Fruit fly (Drosophila melanogaster): ENCODE results near the gene Prosalpha4.
A peak's percentile ranks its signal among the peaks of the same experiment; 100 is the strongest.

dm6 chrX:16319558-16319924 lies 43.5 kb downstream of the Prosalpha4 start:
- TF ChIP-seq ovo (GFP tag; optimal IDR thresholded peaks at IDR 0.05) (no peak), bab1 (GFP tag; optimal IDR thresholded peaks at IDR 0.05) (no peak), kay (GFP tag; ENCODE audit: borderline replicate concordance) (peak; percentile 86)
